Worm (Caenorhabditis elegans): ENCODE measurements around the gene uncp-18.

DNA sequence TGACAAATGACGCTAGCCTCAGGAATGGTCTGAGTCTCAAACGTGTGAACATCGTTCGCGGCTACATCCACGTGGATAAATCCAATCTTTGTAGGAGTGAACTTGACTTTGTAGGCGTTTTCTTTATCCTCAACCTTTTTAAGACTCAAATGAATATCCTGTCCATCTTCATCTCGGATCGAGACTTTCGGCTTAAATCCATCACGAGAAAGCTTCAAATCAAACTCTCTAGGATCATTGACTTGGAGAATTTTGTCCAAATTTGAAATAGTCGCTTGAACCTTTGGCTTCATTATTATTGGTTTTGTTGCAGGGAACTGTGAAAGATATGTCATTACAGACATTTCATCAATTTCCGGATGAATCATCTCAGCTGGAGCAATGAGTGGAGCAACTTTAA, 16.4 kb upstream of the uncp-18 start:
- TF ChIP-seq aly-1 (tag; optimal IDR thresholded peaks at IDR 0.05) (no peak), hmg-4 (GFP tag; optimal IDR thresholded peaks at IDR 0.05) (no peak), ama-1 (optimal IDR thresholded peaks at IDR 0.05) (no peak), ceh-13 (GFP tag; optimal IDR thresholded peaks at IDR 0.05) (no peak), tra-4 (tag; optimal IDR thresholded peaks at IDR 0.05) (no peak), F13C5.2 (tag; optimal IDR thresholded peaks at IDR 0.05) (no peak), hmbx-1 (tag; optimal IDR thresholded peaks at IDR 0.05) (no peak), sea-1 (GFP tag; conservative IDR thresholded peaks at IDR 0.05) (no peak), ets-7 (tag; optimal IDR thresholded peaks at IDR 0.05) (no peak), ceh-36 (tag; optimal IDR thresholded peaks at IDR 0.05) (no peak), B0310.2 (tag; optimal IDR thresholded peaks at IDR 0.05) (no peak), scrt-1 (GFP tag; IDR thresholded peaks at IDR 0.05) (no peak), flt-1 (GFP tag; IDR thresholded peaks at IDR 0.05) (no peak)

Measured in whole organism, early embryonic.